Comparison of ENCODE assay signal across 1 fruit fly cellular context in the genomic region with DNA sequence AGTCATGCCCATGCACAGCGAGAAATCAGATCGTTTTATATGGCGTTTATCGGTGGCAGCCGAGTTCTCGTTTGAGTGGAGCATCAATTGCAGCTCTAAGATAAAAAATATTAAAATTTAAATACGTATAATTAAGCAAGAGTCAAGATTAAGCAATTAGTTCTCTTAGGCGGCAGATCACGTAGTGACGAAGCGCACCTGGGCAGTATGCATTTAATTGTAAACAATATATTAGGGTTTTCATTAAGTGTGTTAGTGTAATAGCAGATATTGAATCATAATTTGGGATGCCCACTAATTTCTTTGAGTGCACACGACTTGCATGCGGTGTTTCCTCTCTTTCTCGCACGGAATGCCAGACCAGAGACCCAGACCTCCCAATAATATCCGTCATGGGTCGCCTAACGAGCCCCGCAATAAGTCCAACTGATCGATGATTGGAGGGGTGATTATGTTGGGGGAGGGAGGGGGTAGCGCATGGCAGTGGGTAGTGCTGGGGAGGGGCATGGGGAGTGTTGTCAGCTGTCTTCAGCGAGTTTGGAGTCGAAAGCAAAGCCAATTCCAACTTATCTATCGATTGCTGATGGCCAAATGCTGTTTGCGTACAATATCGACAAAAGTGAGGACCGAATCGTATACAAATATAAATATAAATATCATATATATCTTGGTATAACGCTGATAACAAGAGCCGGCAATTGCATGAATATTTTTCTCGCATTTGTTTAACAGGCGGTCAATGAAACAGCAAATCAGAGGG.
TF ChIP-seq lines count a peak whose summit lies in the region.

No protein-coding gene starts in this region.

TF ChIP-seq in whole organism, embryonic, 481 proteins besides CTCF, POLR2A, EP300 and RAD21 (continued from another document and continues in another):
- TF ChIP-seq gem (tag; optimal IDR thresholded peaks at IDR 0.05; lab: Kevin White, UChicago): peak; percentile 85
- peak; percentile 1 for TF ChIP-seq CHES-1-like (GFP tag; optimal IDR thresholded peaks at IDR 0.05; lab: Kevin White, UChicago)
- peak; percentile 76 for TF ChIP-seq Gsc (GFP tag; IDR thresholded peaks at IDR 0.05; lab: Robert Waterston, UW)
- TF ChIP-seq bsh (GFP tag; optimal IDR thresholded peaks at IDR 0.05; lab: Kevin White, UChicago): peak; percentile 21 to 79
- no peak; the same call in 1 of the 2 replicates for TF ChIP-seq CG17612 (GFP tag; IDR thresholded peaks at IDR 0.05; lab: Robert Waterston, UW)
- TF ChIP-seq NC2α (GFP tag; optimal IDR thresholded peaks at IDR 0.05; lab: Kevin White, UChicago): no peak
- peak; percentile 68 for TF ChIP-seq HLH3B (GFP tag; IDR thresholded peaks at IDR 0.05; lab: Robert Waterston, UW)
- peak; percentile 50 for TF ChIP-seq ap (GFP tag; IDR thresholded peaks at IDR 0.05; lab: Robert Waterston, UW)
- TF ChIP-seq CG4820 (GFP tag; optimal IDR thresholded peaks at IDR 0.05; lab: Kevin White, UChicago): peak; percentile 61
- TF ChIP-seq chif (GFP tag; optimal IDR thresholded peaks at IDR 0.05; lab: Kevin White, UChicago): peak; percentile 31 to 55
- TF ChIP-seq dpn (GFP tag; optimal IDR thresholded peaks at IDR 0.05; lab: Kevin White, UChicago): peak; percentile 48 to 71
- TF ChIP-seq CG7786 (GFP tag; optimal IDR thresholded peaks at IDR 0.05; lab: Kevin White, UChicago): peak; percentile 30
- TF ChIP-seq ci (GFP tag; IDR thresholded peaks at IDR 0.05; lab: Robert Waterston, UW): peak; percentile 64; the same call in 2 of the 3 replicates
- TF ChIP-seq fru (optimal IDR thresholded peaks at IDR 0.05; lab: Kevin White, UChicago): no peak
- TF ChIP-seq maf-S (GFP tag; optimal IDR thresholded peaks at IDR 0.05; lab: Kevin White, UChicago): no peak
- TF ChIP-seq fd64A (GFP tag; optimal IDR thresholded peaks at IDR 0.05; lab: Kevin White, UChicago): peak; percentile 17
- TF ChIP-seq sim (GFP tag; IDR thresholded peaks at IDR 0.05; lab: Robert Waterston, UW): no peak
- no peak for TF ChIP-seq CG14860 (GFP tag; IDR thresholded peaks at IDR 0.05; lab: Robert Waterston, UW; ENCODE audit: partially characterized antibody)
- TF ChIP-seq CG15073 (GFP tag; optimal IDR thresholded peaks at IDR 0.05; lab: Kevin White, UChicago): no peak
- TF ChIP-seq emc (GFP tag; optimal IDR thresholded peaks at IDR 0.05; lab: Kevin White, UChicago): no peak
- peak; percentile 55 for TF ChIP-seq klu (GFP tag; IDR thresholded peaks at IDR 0.05; lab: Robert Waterston, UW)
- no peak for TF ChIP-seq tll (GFP tag; optimal IDR thresholded peaks at IDR 0.05; lab: Kevin White, UChicago)
- peak; percentile 28; the same call in 1 of the 2 replicates for TF ChIP-seq MBD-R2 (GFP tag; IDR thresholded peaks at IDR 0.05; lab: Robert Waterston, UW)
- no peak for TF ChIP-seq peb (GFP tag; IDR thresholded peaks at IDR 0.05; lab: Robert Waterston, UW)
- TF ChIP-seq gfzf (GFP tag; optimal IDR thresholded peaks at IDR 0.05; lab: Kevin White, UChicago): no peak
- TF ChIP-seq fd102C (GFP tag; optimal IDR thresholded peaks at IDR 0.05; lab: Kevin White, UChicago): no peak
- TF ChIP-seq BEAF-32 (GFP tag; optimal IDR thresholded peaks at IDR 0.05; lab: Kevin White, UChicago): no peak
- no peak for TF ChIP-seq Dfd (GFP tag; optimal IDR thresholded peaks at IDR 0.05; lab: Kevin White, UChicago)
- no peak for TF ChIP-seq pho (GFP tag; optimal IDR thresholded peaks at IDR 0.05; lab: Kevin White, UChicago)
- TF ChIP-seq gcm2 (GFP tag; optimal IDR thresholded peaks at IDR 0.05; lab: Kevin White, UChicago): no peak
- peak; percentile 51 for TF ChIP-seq exex (tag; optimal IDR thresholded peaks at IDR 0.05; lab: Kevin White, UChicago)
- TF ChIP-seq MTF-1 (GFP tag; optimal IDR thresholded peaks at IDR 0.05; lab: Kevin White, UChicago; ENCODE audit: borderline replicate concordance): no peak
- TF ChIP-seq CG7987 (GFP tag; optimal IDR thresholded peaks at IDR 0.05; lab: Kevin White, UChicago): no peak
- TF ChIP-seq zfh2 (GFP tag; optimal IDR thresholded peaks at IDR 0.05; lab: Kevin White, UChicago): peak; percentile 3
- TF ChIP-seq CG2712 (tag; optimal IDR thresholded peaks at IDR 0.05; lab: Kevin White, UChicago): peak; percentile 87
- peak; percentile 35 for TF ChIP-seq odd (GFP tag; optimal IDR thresholded peaks at IDR 0.05; lab: Kevin White, UChicago)
- peak; percentile 12 for TF ChIP-seq trh (GFP tag; optimal IDR thresholded peaks at IDR 0.05; lab: Kevin White, UChicago)
- TF ChIP-seq ftz-f1 (GFP tag; optimal IDR thresholded peaks at IDR 0.05; lab: Kevin White, UChicago): no peak
- peak; percentile 15 for TF ChIP-seq Jarid2 (GFP tag; optimal IDR thresholded peaks at IDR 0.05; lab: Kevin White, UChicago)
- no peak for TF ChIP-seq vnd (GFP tag; IDR thresholded peaks at IDR 0.05; lab: Robert Waterston, UW; ENCODE audit: partially characterized antibody)
- TF ChIP-seq nom (GFP tag; optimal IDR thresholded peaks at IDR 0.05; lab: Kevin White, UChicago): no peak
- TF ChIP-seq z (GFP tag; IDR thresholded peaks at IDR 0.05; lab: Robert Waterston, UW): no peak
- no peak for TF ChIP-seq CG13894 (tag; optimal IDR thresholded peaks at IDR 0.05; lab: Kevin White, UChicago)
- TF ChIP-seq eve (GFP tag; optimal IDR thresholded peaks at IDR 0.05; lab: Kevin White, UChicago): peak in 1 of 2 experiments; percentile 89
- TF ChIP-seq YL-1 (GFP tag; optimal IDR thresholded peaks at IDR 0.05; lab: Kevin White, UChicago): no peak
- peak; percentile 66 for TF ChIP-seq B-H1 (GFP tag; IDR thresholded peaks at IDR 0.05; lab: Robert Waterston, UW)
- TF ChIP-seq Ssrp (tag; optimal IDR thresholded peaks at IDR 0.05; lab: Kevin White, UChicago): peak; percentile 84
- peak; percentile 75 for TF ChIP-seq CG18599 (GFP tag; optimal IDR thresholded peaks at IDR 0.05; lab: Kevin White, UChicago)
- TF ChIP-seq CG43689 (GFP tag; IDR thresholded peaks at IDR 0.05; lab: Robert Waterston, UW): no peak
- TF ChIP-seq Aef1 (GFP tag; IDR thresholded peaks at IDR 0.05; lab: Robert Waterston, UW): peak; percentile 55
- no peak for TF ChIP-seq hbn (GFP tag; IDR thresholded peaks at IDR 0.05; lab: Robert Waterston, UW; ENCODE audit: partially characterized antibody)
- TF ChIP-seq CG15514 (GFP tag; optimal IDR thresholded peaks at IDR 0.05; lab: Kevin White, UChicago): peak; percentile 21
- peak; percentile 59; the same call in 1 of the 2 replicates for TF ChIP-seq H2.0 (GFP tag; IDR thresholded peaks at IDR 0.05; lab: Robert Waterston, UW)
- TF ChIP-seq cwo (GFP tag; optimal IDR thresholded peaks at IDR 0.05; lab: Kevin White, UChicago): peak; percentile 39
- peak; percentile 53 for TF ChIP-seq CG5245 (GFP tag; optimal IDR thresholded peaks at IDR 0.05; lab: Kevin White, UChicago)
- TF ChIP-seq dimm (GFP tag; IDR thresholded peaks at IDR 0.05; lab: Robert Waterston, UW): no peak
- TF ChIP-seq CG34422 (GFP tag; IDR thresholded peaks at IDR 0.05; lab: Robert Waterston, UW): peak; percentile 77; the same call in 2 of the 3 replicates
- TF ChIP-seq ind (GFP tag; optimal IDR thresholded peaks at IDR 0.05; lab: Kevin White, UChicago): peak; percentile 72
- TF ChIP-seq CG17802 (tag; optimal IDR thresholded peaks at IDR 0.05; lab: Kevin White, UChicago): peak; percentile 41
- peak; percentile 79 for TF ChIP-seq Blimp-1 (GFP tag; optimal IDR thresholded peaks at IDR 0.05; lab: Kevin White, UChicago)
- TF ChIP-seq CG14014 (GFP tag; IDR thresholded peaks at IDR 0.05; lab: Robert Waterston, UW): peak; percentile 56; the same call in 1 of the 2 replicates
- peak; percentile 58 for TF ChIP-seq Nf-YC (tag; optimal IDR thresholded peaks at IDR 0.05; lab: Kevin White, UChicago)
- peak; percentile 73 for TF ChIP-seq jing (GFP tag; optimal IDR thresholded peaks at IDR 0.05; lab: Kevin White, UChicago)
- 0 out of 3 replicates have a peak, but pooled peaks have one; percentile 51 for TF ChIP-seq CG2199 (GFP tag; IDR thresholded peaks at IDR 0.05; lab: Robert Waterston, UW)
- TF ChIP-seq CG6683 (GFP tag; optimal IDR thresholded peaks at IDR 0.05; lab: Kevin White, UChicago): peak; percentile 8
- TF ChIP-seq CG13775 (GFP tag; optimal IDR thresholded peaks at IDR 0.05; lab: Kevin White, UChicago): peak; percentile 70
- peak; percentile 44 for TF ChIP-seq CG2202 (tag; optimal IDR thresholded peaks at IDR 0.05; lab: Kevin White, UChicago)
- TF ChIP-seq row (GFP tag; IDR thresholded peaks at IDR 0.05; lab: Robert Waterston, UW): peak; percentile 82
- TF ChIP-seq Lpt (GFP tag; optimal IDR thresholded peaks at IDR 0.05; lab: Kevin White, UChicago): no peak
- TF ChIP-seq Dll (GFP tag; IDR thresholded peaks at IDR 0.05; lab: Robert Waterston, UW; ENCODE audit: partially characterized antibody): no peak
- TF ChIP-seq CG1832 (GFP tag; optimal IDR thresholded peaks at IDR 0.05; lab: Kevin White, UChicago): no peak
- TF ChIP-seq org-1 (GFP tag; optimal IDR thresholded peaks at IDR 0.05; lab: Kevin White, UChicago): peak; percentile 65
- TF ChIP-seq Dip3 (GFP tag; optimal IDR thresholded peaks at IDR 0.05; lab: Kevin White, UChicago): peak; percentile 15
- no peak for TF ChIP-seq CG12071 (GFP tag; optimal IDR thresholded peaks at IDR 0.05; lab: Kevin White, UChicago)
- TF ChIP-seq CG15479 (GFP tag; optimal IDR thresholded peaks at IDR 0.05; lab: Kevin White, UChicago): no peak
- TF ChIP-seq seq (GFP tag; IDR thresholded peaks at IDR 0.05; lab: Robert Waterston, UW): peak; percentile 71
- peak; percentile 48 for TF ChIP-seq Asciz (GFP tag; optimal IDR thresholded peaks at IDR 0.05; lab: Kevin White, UChicago)
- TF ChIP-seq Fer1 (GFP tag; optimal IDR thresholded peaks at IDR 0.05; lab: Kevin White, UChicago): peak; percentile 51
- TF ChIP-seq Max (GFP tag; optimal IDR thresholded peaks at IDR 0.05; lab: Kevin White, UChicago): peak; percentile 65
- peak; percentile 81 for TF ChIP-seq CG17829 (tag; optimal IDR thresholded peaks at IDR 0.05; lab: Kevin White, UChicago)
- TF ChIP-seq Doc3 (GFP tag; IDR thresholded peaks at IDR 0.05; lab: Robert Waterston, UW; ENCODE audit: partially characterized antibody): no peak
- peak; percentile 77 for TF ChIP-seq tgo (GFP tag; IDR thresholded peaks at IDR 0.05; lab: Robert Waterston, UW)
- TF ChIP-seq rib (GFP tag; IDR thresholded peaks at IDR 0.05; lab: Robert Waterston, UW): no peak
- peak; percentile 47 for TF ChIP-seq BtbVII (GFP tag; optimal IDR thresholded peaks at IDR 0.05; lab: Kevin White, UChicago)
- TF ChIP-seq Six4 (GFP tag; optimal IDR thresholded peaks at IDR 0.05; lab: Kevin White, UChicago): peak; percentile 61
- no peak for TF ChIP-seq slou (GFP tag; optimal IDR thresholded peaks at IDR 0.05; lab: Kevin White, UChicago)
- no peak for TF ChIP-seq Sry-δ (GFP tag; optimal IDR thresholded peaks at IDR 0.05; lab: Kevin White, UChicago)
- peak; percentile 41 for TF ChIP-seq CG12155 (GFP tag; optimal IDR thresholded peaks at IDR 0.05; lab: Kevin White, UChicago)
- peak; percentile 75 for TF ChIP-seq esg (GFP tag; conservative IDR thresholded peaks at IDR 0.05; lab: Robert Waterston, UW)
- TF ChIP-seq Dad (GFP tag; optimal IDR thresholded peaks at IDR 0.05; lab: Kevin White, UChicago): peak; percentile 38
- TF ChIP-seq CG14441 (GFP tag; IDR thresholded peaks at IDR 0.05; lab: Robert Waterston, UW): peak; percentile 65; the same call in 1 of the 2 replicates
- TF ChIP-seq ttk (GFP tag; IDR thresholded peaks at IDR 0.05; lab: Robert Waterston, UW): peak; percentile 76
- TF ChIP-seq ro (GFP tag; IDR thresholded peaks at IDR 0.05; lab: Robert Waterston, UW): 0 out of 2 replicates have a peak, but pooled peaks have one; percentile 31
- TF ChIP-seq NC2β (GFP tag; optimal IDR thresholded peaks at IDR 0.05; lab: Kevin White, UChicago): peak; percentile 9
- no peak for TF ChIP-seq CG17912 (GFP tag; optimal IDR thresholded peaks at IDR 0.05; lab: Kevin White, UChicago)
- TF ChIP-seq CG17361 (GFP tag; IDR thresholded peaks at IDR 0.05; lab: Robert Waterston, UW): peak; percentile 92
- TF ChIP-seq D19A (tag; optimal IDR thresholded peaks at IDR 0.05; lab: Kevin White, UChicago): peak; percentile 64
- TF ChIP-seq stwl (tag; optimal IDR thresholded peaks at IDR 0.05; lab: Kevin White, UChicago): no peak
- TF ChIP-seq kah (GFP tag; optimal IDR thresholded peaks at IDR 0.05; lab: Kevin White, UChicago): peak; percentile 30
- peak; percentile 20 for TF ChIP-seq Nf-YB (GFP tag; optimal IDR thresholded peaks at IDR 0.05; lab: Kevin White, UChicago)
- no peak for TF ChIP-seq luna (GFP tag; optimal IDR thresholded peaks at IDR 0.05; lab: Kevin White, UChicago)
- no peak for TF ChIP-seq ato (GFP tag; IDR thresholded peaks at IDR 0.05; lab: Robert Waterston, UW; ENCODE audit: partially characterized antibody)
- TF ChIP-seq btn (GFP tag; optimal IDR thresholded peaks at IDR 0.05; lab: Kevin White, UChicago): peak; percentile 31
- TF ChIP-seq pum (GFP tag; optimal IDR thresholded peaks at IDR 0.05; lab: Kevin White, UChicago): peak; percentile 42
- peak; percentile 38 for TF ChIP-seq CG3407 (GFP tag; optimal IDR thresholded peaks at IDR 0.05; lab: Kevin White, UChicago)
- TF ChIP-seq br (optimal IDR thresholded peaks at IDR 0.05; lab: Kevin White, UChicago): no peak
- TF ChIP-seq ash1 (GFP tag; optimal IDR thresholded peaks at IDR 0.05; lab: Kevin White, UChicago): no peak
- peak; percentile 88 for TF ChIP-seq nmo (GFP tag; optimal IDR thresholded peaks at IDR 0.05; lab: Kevin White, UChicago)
- TF ChIP-seq usp (GFP tag; optimal IDR thresholded peaks at IDR 0.05; lab: Kevin White, UChicago): no peak
- TF ChIP-seq Elba2 (GFP tag; optimal IDR thresholded peaks at IDR 0.05; lab: Kevin White, UChicago): no peak
- TF ChIP-seq CG8281 (tag; optimal IDR thresholded peaks at IDR 0.05; lab: Kevin White, UChicago): peak; percentile 42
- TF ChIP-seq sr (GFP tag; IDR thresholded peaks at IDR 0.05; lab: Robert Waterston, UW): no peak
- peak; percentile 49 for TF ChIP-seq CG32532 (GFP tag; IDR thresholded peaks at IDR 0.05; lab: Robert Waterston, UW)
- peak; percentile 61 for TF ChIP-seq gsb-n (tag; optimal IDR thresholded peaks at IDR 0.05; lab: Kevin White, UChicago)
- peak; percentile 56; the same call in 1 of the 3 replicates for TF ChIP-seq CG3726 (GFP tag; IDR thresholded peaks at IDR 0.05; lab: Robert Waterston, UW)
- TF ChIP-seq dati (GFP tag; IDR thresholded peaks at IDR 0.05; lab: Robert Waterston, UW): no peak
- TF ChIP-seq sens-2 (GFP tag; IDR thresholded peaks at IDR 0.05; lab: Robert Waterston, UW): no peak
- peak; percentile 25 for TF ChIP-seq CG13296 (GFP tag; optimal IDR thresholded peaks at IDR 0.05; lab: Kevin White, UChicago)
- TF ChIP-seq chm (GFP tag; IDR thresholded peaks at IDR 0.05; lab: Robert Waterston, UW): no peak
- TF ChIP-seq kni (GFP tag; optimal IDR thresholded peaks at IDR 0.05; lab: Kevin White, UChicago): no peak
- TF ChIP-seq CG33213 (GFP tag; optimal IDR thresholded peaks at IDR 0.05; lab: Kevin White, UChicago): peak; percentile 29
- TF ChIP-seq CG9727 (GFP tag; optimal IDR thresholded peaks at IDR 0.05; lab: Kevin White, UChicago): peak; percentile 81
